Worm (Caenorhabditis elegans) whole organism, L3 larva: Measurements from ENCODE around the gene H03G16.5.

ENCODE experiments used
- R02D3.7 ChIP-seq: fragments of 150-350 bp; optimal IDR thresholded peaks from 2 replicates; lab custom pipeline; 2014; ENCODE audit warnings: missing biosample characterization, missing genetic modification characterization
- ZK546.5 ChIP-seq: sonication (generic microtip); optimal IDR thresholded peaks from 2 replicates; lab custom pipeline; 2017; ENCODE audit warnings: missing biosample characterization, missing genetic modification characterization
- ama-1 ChIP-seq: fragments of 150-350 bp; optimal IDR thresholded peaks from 2 replicates; lab custom pipeline; 2018
- ceh-16 ChIP-seq: sonication (generic microtip); optimal IDR thresholded peaks from 2 replicates; lab custom pipeline; 2017; ENCODE audit warnings: missing biosample characterization, missing genetic modification characterization
- ceh-28 ChIP-seq: fragments of 150-350 bp; optimal IDR thresholded peaks from 2 replicates; lab custom pipeline; 2014; ENCODE audit warnings: missing biosample characterization, missing genetic modification reagents, missing genetic modification characterization
- ceh-82 ChIP-seq: fragments of 150-350 bp; optimal IDR thresholded peaks from 2 replicates; lab custom pipeline; 2014; ENCODE audit warnings: missing biosample characterization, missing genetic modification characterization
- ceh-9 ChIP-seq: sonication (generic microtip); optimal IDR thresholded peaks from 2 replicates; lab custom pipeline; 2018; ENCODE audit warnings: missing biosample characterization, missing genetic modification characterization
- daf-12 ChIP-seq: fragments of 150-350 bp; optimal IDR thresholded peaks from 2 replicates; lab custom pipeline; 2014; ENCODE audit warnings: missing biosample characterization, missing genetic modification reagents, missing genetic modification characterization
- egl-27 ChIP-seq: sonication (generic microtip); optimal IDR thresholded peaks from 4 replicates; lab custom pipeline; 2017; ENCODE audit warnings: missing biosample characterization, missing genetic modification reagents, missing genetic modification characterization
- egl-5 ChIP-seq: fragments of 150-350 bp; optimal IDR thresholded peaks from 2 replicates; lab custom pipeline; 2017; ENCODE audit warnings: missing biosample characterization, missing genetic modification reagents, missing genetic modification characterization, inconsistent platforms
- elt-1 ChIP-seq: fragments of 150-350 bp; optimal IDR thresholded peaks from 2 replicates; lab custom pipeline; 2014; ENCODE audit warnings: missing biosample characterization, missing genetic modification characterization
- elt-2 ChIP-seq: sonication (generic microtip); optimal IDR thresholded peaks from 2 replicates; lab custom pipeline; 2016; ENCODE audit warnings: missing genetic modification reagents, mild to moderate bottlenecking, missing genetic modification characterization, missing compliant biosample characterization
- eor-1 ChIP-seq, 2 experiments: fragments of 150-350 bp; optimal IDR thresholded peaks; 2 replicates each; lab custom pipeline; 2014 to 2018; ENCODE audit warnings: missing biosample characterization in 2 of 2, missing genetic modification characterization in 2 of 2
- fkh-10 ChIP-seq: sonication (generic microtip); optimal IDR thresholded peaks from 2 replicates; lab custom pipeline; 2017; ENCODE audit warnings: missing biosample characterization, missing genetic modification reagents, missing genetic modification characterization
- fos-1 ChIP-seq: fragments of 150-350 bp; optimal IDR thresholded peaks from 2 replicates; lab custom pipeline; 2014; ENCODE audit warnings: missing biosample characterization, missing genetic modification characterization
- hmg-11 ChIP-seq: sonication (generic microtip); optimal IDR thresholded peaks from 2 replicates; lab custom pipeline; 2016; ENCODE audit warnings: missing genetic modification characterization, missing compliant biosample characterization
- jun-1 ChIP-seq: fragments of 150-350 bp; optimal IDR thresholded peaks from 2 replicates; lab custom pipeline; 2014; ENCODE audit warnings: missing biosample characterization, missing genetic modification reagents, missing genetic modification characterization
- lin-15B ChIP-seq: fragments of 150-350 bp; optimal IDR thresholded peaks from 2 replicates; lab custom pipeline; 2014; ENCODE audit warnings: missing biosample characterization, missing genetic modification characterization
- lin-39 ChIP-seq: fragments of 150-350 bp; optimal IDR thresholded peaks from 2 replicates; lab custom pipeline; 2018; ENCODE audit warnings: missing biosample characterization, missing genetic modification reagents, missing genetic modification characterization
- lsy-12 ChIP-seq: sonication (generic microtip); optimal IDR thresholded peaks from 2 replicates; lab custom pipeline; 2016; ENCODE audit warnings: mild to moderate bottlenecking, missing genetic modification characterization, missing compliant biosample characterization
- mdl-1 ChIP-seq: fragments of 150-350 bp; optimal IDR thresholded peaks from 2 replicates; lab custom pipeline; 2014; ENCODE audit warnings: missing biosample characterization, missing genetic modification characterization
- nfya-1 ChIP-seq: sonication (generic microtip); optimal IDR thresholded peaks from 2 replicates; lab custom pipeline; 2017; ENCODE audit warnings: missing genetic modification characterization, mild to moderate bottlenecking, missing compliant biosample characterization, antibody characterized with exemption, moderate library complexity; ENCODE audit not compliant: insufficient read depth
- nhr-11 ChIP-seq: fragments of 150-350 bp; optimal IDR thresholded peaks from 2 replicates; lab custom pipeline; 2014; ENCODE audit warnings: missing biosample characterization, missing genetic modification characterization
- nhr-12 ChIP-seq: fragments of 150-350 bp; optimal IDR thresholded peaks from 2 replicates; lab custom pipeline; 2014; ENCODE audit warnings: missing biosample characterization, missing genetic modification characterization
- nhr-23 ChIP-seq: fragments of 150-350 bp; optimal IDR thresholded peaks from 2 replicates; lab custom pipeline; 2014; ENCODE audit warnings: missing biosample characterization, missing genetic modification reagents, missing genetic modification characterization
- nhr-25 ChIP-seq: sonication (generic microtip); optimal IDR thresholded peaks from 2 replicates; lab custom pipeline; 2017; ENCODE audit warnings: missing biosample characterization, missing genetic modification characterization
- nhr-28 ChIP-seq: fragments of 150-350 bp; optimal IDR thresholded peaks from 2 replicates; lab custom pipeline; 2014; ENCODE audit warnings: missing biosample characterization, missing genetic modification characterization
- nhr-43 ChIP-seq: sonication (generic microtip); optimal IDR thresholded peaks from 2 replicates; lab custom pipeline; 2016; ENCODE audit warnings: mild to moderate bottlenecking, missing genetic modification characterization, missing compliant biosample characterization; ENCODE audit not compliant: poor library complexity, severe bottlenecking
- nhr-76 ChIP-seq: fragments of 150-350 bp; sonication (generic microtip); optimal IDR thresholded peaks from 5 replicates; lab custom pipeline; 2014; ENCODE audit warnings: missing biosample characterization, missing genetic modification characterization
- nhr-77 ChIP-seq: fragments of 150-350 bp; optimal IDR thresholded peaks from 2 replicates; lab custom pipeline; 2014; ENCODE audit warnings: missing biosample characterization, missing genetic modification characterization
- pha-4 ChIP-seq: fragments of 150-350 bp; optimal IDR thresholded peaks from 2 replicates; lab custom pipeline; 2014; ENCODE audit warnings: missing biosample characterization, missing genetic modification reagents, missing genetic modification characterization
- pqm-1 ChIP-seq: fragments of 150-350 bp; optimal IDR thresholded peaks from 2 replicates; lab custom pipeline; 2017; ENCODE audit warnings: missing biosample characterization, missing genetic modification characterization, inconsistent platforms
- sea-2 ChIP-seq: fragments of 150-350 bp; sonication (generic microtip); optimal IDR thresholded peaks from 4 replicates; lab custom pipeline; 2014; ENCODE audit warnings: missing biosample characterization, missing genetic modification reagents, missing genetic modification characterization
- skn-1 ChIP-seq: fragments of 150-350 bp; optimal IDR thresholded peaks from 2 replicates; lab custom pipeline; 2014; ENCODE audit warnings: missing biosample characterization, missing genetic modification characterization
- snpc-4 ChIP-seq: fragments of 150-350 bp; optimal IDR thresholded peaks from 2 replicates; lab custom pipeline; 2014; ENCODE audit warnings: missing biosample characterization, missing genetic modification characterization
- tbx-2 ChIP-seq: sonication (generic microtip); optimal IDR thresholded peaks from 2 replicates; lab custom pipeline; 2016; ENCODE audit warnings: mild to moderate bottlenecking, missing genetic modification characterization, missing compliant biosample characterization
- unc-62 ChIP-seq: fragments of 150-350 bp; sonication (generic microtip); optimal IDR thresholded peaks from 4 replicates; lab custom pipeline; 2014; ENCODE audit warnings: missing biosample characterization, missing genetic modification reagents, missing genetic modification characterization
- zag-1 ChIP-seq: fragments of 150-350 bp; optimal IDR thresholded peaks from 2 replicates; lab custom pipeline; 2014; ENCODE audit warnings: missing biosample characterization, missing genetic modification characterization
- ztf-4 ChIP-seq: fragments of 150-350 bp; optimal IDR thresholded peaks from 2 replicates; lab custom pipeline; 2014; ENCODE audit warnings: missing biosample characterization, missing genetic modification characterization

The H03G16.5 gene

ce11 chrX:15050006-15050405 lies 6.6 kb downstream of the H03G16.5 start:
- TF ChIP-seq ztf-4 (no peak), tbx-2 (tag; lab: Kevin White, UChicago) (no peak), skn-1 (tag; lab: Kevin White, UChicago) (no peak), elt-2 (tag; lab: Kevin White, UChicago) (peak; percentile 4), pha-4 (peak; percentile 58), ZK546.5 (tag; lab: Kevin White, UChicago) (no peak), ceh-82 (tag; lab: Kevin White, UChicago) (no peak), ceh-28 (tag; lab: Kevin White, UChicago) (no peak), nhr-77 (no peak), fos-1 (tag; lab: Kevin White, UChicago) (no peak), nhr-23 (tag; lab: Kevin White, UChicago) (no peak)

- TF ChIP-seq nhr-11 (no peak), elt-1 (tag; lab: Kevin White, UChicago) (no peak), ztf-4 (no peak), nhr-12 (tag; lab: Kevin White, UChicago) (no peak), sea-2 (GFP tag; lab: Kevin White, UChicago) (no peak), nhr-25 (tag; lab: Kevin White, UChicago) (no peak), nhr-23 (tag; lab: Kevin White, UChicago) (no peak)
Measured at ce11 chrX:15047541-15047940, 9.1 kb downstream of the H03G16.5 start.

ce11 chrX:15045401-15045800 lies 11.2 kb downstream of the H03G16.5 start:
- peak; percentile 46 for TF ChIP-seq nfya-1 (tag; lab: Kevin White, UChicago)
- TF ChIP-seq egl-5: peak; percentile 34
- no peak for TF ChIP-seq mdl-1 (tag; lab: Kevin White, UChicago)
- TF ChIP-seq hmg-11 (tag; lab: Kevin White, UChicago): peak; percentile 30
- TF ChIP-seq R02D3.7 (tag; lab: Kevin White, UChicago): peak; percentile 52
- TF ChIP-seq, all 47 proteins: peak for 4

- peak; percentile 88 for TF ChIP-seq elt-1 (tag; lab: Kevin White, UChicago)
- TF ChIP-seq ama-1 (lab: Kevin White, UChicago): no peak
Measured at ce11 chrX:15042549-15042948, 14.1 kb downstream of the H03G16.5 start.

- no peak for TF ChIP-seq eor-1 (tag; optimal IDR thresholded peaks at IDR 0.05; lab: Kevin White, UChicago)
- TF ChIP-seq mdl-1 (tag; lab: Kevin White, UChicago): no peak
- TF ChIP-seq fkh-10 (GFP tag; lab: Kevin White, UChicago): no peak
- TF ChIP-seq hmg-11 (tag; lab: Kevin White, UChicago): no peak
- no peak for TF ChIP-seq zag-1 (tag; lab: Kevin White, UChicago)
- no peak for TF ChIP-seq egl-5
- no peak for TF ChIP-seq pha-4
- TF ChIP-seq ceh-16 (tag; lab: Kevin White, UChicago): no peak
Measured at ce11 chrX:15041340-15041739, 15.3 kb downstream of the H03G16.5 start.

- peak; percentile 27 for TF ChIP-seq tbx-2 (tag; lab: Kevin White, UChicago)
- peak; percentile 95 for TF ChIP-seq pha-4
- TF ChIP-seq ceh-28 (tag; lab: Kevin White, UChicago): peak; percentile 77
- TF ChIP-seq snpc-4 (tag; lab: Kevin White, UChicago): peak; percentile 23
- TF ChIP-seq nhr-77: no peak
- TF ChIP-seq lsy-12: peak; percentile 84
- TF ChIP-seq nhr-76 (tag; lab: Kevin White, UChicago): no peak
- TF ChIP-seq pqm-1 (tag; lab: Kevin White, UChicago): peak; percentile 51
- TF ChIP-seq elt-2 (tag; lab: Kevin White, UChicago): peak; percentile 79
- TF ChIP-seq ceh-82 (tag; lab: Kevin White, UChicago): no peak
- TF ChIP-seq nhr-25 (tag; lab: Kevin White, UChicago): peak; percentile 90
- TF ChIP-seq nfya-1 (tag; lab: Kevin White, UChicago): peak; percentile 84
- TF ChIP-seq fos-1 (tag; lab: Kevin White, UChicago): peak; percentile 41
- peak; percentile 85 for TF ChIP-seq lin-15B (tag; lab: Kevin White, UChicago)
- peak; percentile 86 for TF ChIP-seq nhr-23 (tag; lab: Kevin White, UChicago)
- TF ChIP-seq ama-1 (lab: Kevin White, UChicago): peak; percentile 67
- TF ChIP-seq nhr-28 (tag; lab: Kevin White, UChicago): no peak
- peak; percentile 80 for TF ChIP-seq nhr-43 (tag; lab: Kevin White, UChicago)
- no peak for TF ChIP-seq daf-12 (tag; lab: Kevin White, UChicago)
- no peak for TF ChIP-seq sea-2 (GFP tag; lab: Kevin White, UChicago)
- TF ChIP-seq elt-1 (tag; lab: Kevin White, UChicago): peak; percentile 74
- TF ChIP-seq zag-1 (tag; lab: Kevin White, UChicago): no peak
- peak; percentile 10 for TF ChIP-seq R02D3.7 (tag; lab: Kevin White, UChicago)
- TF ChIP-seq lin-39 (tag; lab: Kevin White, UChicago): peak; percentile 100
- TF ChIP-seq hmg-11 (tag; lab: Kevin White, UChicago): peak; percentile 72
- peak; percentile 21 for TF ChIP-seq mdl-1 (tag; lab: Kevin White, UChicago)
- peak; percentile 84 for TF ChIP-seq jun-1
- TF ChIP-seq egl-27 (tag; lab: Kevin White, UChicago): peak; percentile 44
- no peak for TF ChIP-seq ceh-9 (tag; lab: Kevin White, UChicago)
- TF ChIP-seq unc-62 (GFP tag; lab: Kevin White, UChicago): peak; percentile 39
- peak; percentile 88 for TF ChIP-seq egl-5
- peak; percentile 33 for TF ChIP-seq ztf-4
Measured at ce11 chrX:15040552-15041080, 16.0 kb downstream of the H03G16.5 start, which contains the start of gene C18B12.4. Gene C18B12.4 (minus strand): TSS chrX:15040602.
